Worm (Caenorhabditis elegans): ENCODE results near the gene ZK637.14.

Gene ZK637.14

DNA sequence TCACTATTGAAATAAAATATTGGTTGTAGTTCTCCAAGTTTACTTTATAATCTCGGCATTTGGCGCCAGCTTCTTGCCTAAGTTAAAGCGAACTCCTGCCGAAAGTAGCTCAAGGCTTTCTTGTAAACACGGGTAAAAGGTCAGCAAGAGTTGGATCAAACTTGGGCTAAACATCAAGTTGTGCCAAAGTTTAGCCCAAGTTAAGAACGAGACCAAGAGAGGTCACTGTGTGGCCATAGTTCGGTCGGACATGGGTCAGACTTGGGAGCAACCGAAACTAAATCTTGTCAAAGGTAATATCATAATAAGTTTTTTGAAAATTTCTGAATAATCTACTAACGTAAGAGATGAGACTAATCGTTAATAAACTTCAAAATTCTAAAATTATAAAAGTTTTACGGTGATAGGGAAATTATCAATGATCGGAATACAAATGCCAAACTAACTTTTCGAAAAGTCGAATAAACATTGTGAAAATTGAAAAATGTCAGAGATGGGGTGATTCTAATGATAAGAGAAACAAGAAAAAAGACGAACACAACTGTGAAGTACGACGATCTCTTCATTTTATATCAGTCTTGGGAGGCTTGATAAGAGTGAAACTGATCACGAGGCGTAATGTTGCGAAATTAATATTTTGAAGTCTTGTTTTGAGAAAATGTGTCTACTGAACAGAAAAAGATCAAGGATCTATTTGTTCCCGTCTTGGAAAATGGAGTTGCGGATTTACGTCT, 20.9 kb downstream of the ZK637.14 start (continued):
- TF ChIP-seq gei-8 (GFP tag; optimal IDR thresholded peaks at IDR 0.05): no peak
- no peak for TF ChIP-seq unc-130 (GFP tag; optimal IDR thresholded peaks at IDR 0.05)
- TF ChIP-seq duxl-1 (tag; optimal IDR thresholded peaks at IDR 0.05; ENCODE audit: poor library complexity): no peak
- TF ChIP-seq php-3 (GFP tag; IDR thresholded peaks at IDR 0.05): no peak
- no peak for TF ChIP-seq lin-15B (tag; optimal IDR thresholded peaks at IDR 0.05)
- TF ChIP-seq dmd-6 (GFP tag; IDR thresholded peaks at IDR 0.05): peak; percentile 91
- no peak for TF ChIP-seq ZK546.5 (tag; optimal IDR thresholded peaks at IDR 0.05)
- no peak for TF ChIP-seq daf-12 (tag; optimal IDR thresholded peaks at IDR 0.05)
- TF ChIP-seq fos-1 (tag; optimal IDR thresholded peaks at IDR 0.05): no peak
- no peak for TF ChIP-seq daf-8 (GFP tag; IDR thresholded peaks at IDR 0.05)
- TF ChIP-seq snpc-1.2 (GFP tag; IDR thresholded peaks at IDR 0.05): no peak
- peak in 1 of 2 experiments; percentile 70 for TF ChIP-seq lsy-2 (tag; optimal IDR thresholded peaks at IDR 0.05)
- TF ChIP-seq madf-5 (GFP tag; IDR thresholded peaks at IDR 0.05): no peak
- TF ChIP-seq lin-38 (GFP tag; IDR thresholded peaks at IDR 0.05): no peak
- peak; percentile 93 for TF ChIP-seq dve-1 (tag; optimal IDR thresholded peaks at IDR 0.05; ENCODE audit: insufficient read depth)
- TF ChIP-seq pqm-1 (tag; optimal IDR thresholded peaks at IDR 0.05): peak; percentile 89
- TF ChIP-seq skn-1 (tag; optimal IDR thresholded peaks at IDR 0.05): no peak
- peak; percentile 33 for TF ChIP-seq lin-13 (GFP tag; optimal IDR thresholded peaks at IDR 0.05)
- TF ChIP-seq F26F4.8 (GFP tag; conservative IDR thresholded peaks at IDR 0.05): no peak
- no peak for TF ChIP-seq zfp-3 (GFP tag; conservative IDR thresholded peaks at IDR 0.05)
- peak; percentile 41 for TF ChIP-seq mxl-3 (GFP tag; optimal IDR thresholded peaks at IDR 0.05)
- TF ChIP-seq tag-97 (GFP tag; IDR thresholded peaks at IDR 0.05): no peak
- no peak for TF ChIP-seq jun-1 (tag; optimal IDR thresholded peaks at IDR 0.05)
- TF ChIP-seq aly-2 (tag; optimal IDR thresholded peaks at IDR 0.05): no peak
- TF ChIP-seq dpl-1 (GFP tag; optimal IDR thresholded peaks at IDR 0.05): peak; percentile 33
- no peak for TF ChIP-seq zfp-2 (tag; optimal IDR thresholded peaks at IDR 0.05)
- no peak for TF ChIP-seq tra-1 (GFP tag; IDR thresholded peaks at IDR 0.05)
- peak; percentile 8 for TF ChIP-seq aha-1 (tag)
- TF ChIP-seq nhr-25 (tag; optimal IDR thresholded peaks at IDR 0.05; ENCODE audit: borderline replicate concordance, insufficient read depth): no peak
- peak; percentile 55 for TF ChIP-seq T20F7.1 (GFP tag; optimal IDR thresholded peaks at IDR 0.05)
- TF ChIP-seq nhr-237 (tag; optimal IDR thresholded peaks at IDR 0.05): no peak
- TF ChIP-seq rbr-2 (tag; optimal IDR thresholded peaks at IDR 0.05): no peak
- TF ChIP-seq F49E8.2 (tag; optimal IDR thresholded peaks at IDR 0.05; ENCODE audit: borderline replicate concordance): no peak
- TF ChIP-seq nhr-41 (GFP tag; IDR thresholded peaks at IDR 0.05): peak; percentile 49; the same call in 1 of the 2 replicates
- no peak; the same call in 1 of the 2 replicates for TF ChIP-seq madf-9 (GFP tag; conservative IDR thresholded peaks at IDR 0.05)
- no peak for TF ChIP-seq lin-39 (tag; optimal IDR thresholded peaks at IDR 0.05)
- TF ChIP-seq nhr-77 (tag; optimal IDR thresholded peaks at IDR 0.05): peak; percentile 84
- no peak for TF ChIP-seq nhr-102 (tag; optimal IDR thresholded peaks at IDR 0.05)
- TF ChIP-seq hif-1 (tag; optimal IDR thresholded peaks at IDR 0.05): no peak
- peak in 1 of 2 experiments; percentile 3 for TF ChIP-seq unc-62 (GFP tag; optimal IDR thresholded peaks at IDR 0.05 in 1 of 2)
- TF ChIP-seq unc-62 (tag; optimal IDR thresholded peaks at IDR 0.05): no peak
- TF ChIP-seq Y105C5A.15 (GFP tag; IDR thresholded peaks at IDR 0.05): no peak
- TF ChIP-seq zag-1 (tag; optimal IDR thresholded peaks at IDR 0.05): no peak
- TF ChIP-seq fkh-10 (GFP tag; optimal IDR thresholded peaks at IDR 0.05): no peak
- TF ChIP-seq Y5F2A.4 (GFP tag; optimal IDR thresholded peaks at IDR 0.05): no peak
- TF ChIP-seq ama-1 (optimal IDR thresholded peaks at IDR 0.05): peak; percentile 85
- no peak for TF ChIP-seq mdt-29 (GFP tag; IDR thresholded peaks at IDR 0.05)
- no peak for TF ChIP-seq mxl-2 (GFP tag; conservative IDR thresholded peaks at IDR 0.05)
- TF ChIP-seq lim-7 (GFP tag; IDR thresholded peaks at IDR 0.05): no peak

Data from whole organism, L4 larva.